Worm (Caenorhabditis elegans): ENCODE data around the gene clec-210.

DNA sequence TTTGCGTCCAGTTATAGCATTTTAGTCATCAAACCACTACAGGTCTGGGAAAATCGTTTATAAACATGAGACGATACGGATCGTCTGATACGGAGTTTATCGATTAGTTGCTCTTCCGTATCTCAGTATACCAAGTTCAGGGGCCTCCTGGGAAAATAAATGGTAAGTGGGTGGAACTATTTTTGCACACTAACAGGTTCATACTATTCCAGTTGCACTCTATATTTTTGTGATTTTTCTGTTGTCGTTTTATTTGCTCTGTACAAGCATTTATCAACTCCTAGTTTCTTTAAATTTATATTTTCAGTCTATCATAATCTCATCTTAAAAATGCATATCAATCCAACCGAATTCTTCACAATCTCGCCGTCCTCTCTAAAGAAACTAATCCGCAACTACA is 3.2 kb upstream of the clec-210 start, which contains the start of gene Y73C8C.3:
- TF ChIP-seq nhr-12 (tag; optimal IDR thresholded peaks at IDR 0.05) (no peak), nhr-76 (tag; optimal IDR thresholded peaks at IDR 0.05) (no peak), nhr-237 (tag; optimal IDR thresholded peaks at IDR 0.05) (no peak), ceh-82 (tag; optimal IDR thresholded peaks at IDR 0.05) (no peak), snpc-4 (tag; optimal IDR thresholded peaks at IDR 0.05) (no peak), unc-39 (tag; optimal IDR thresholded peaks at IDR 0.05) (no peak), elt-1 (tag; optimal IDR thresholded peaks at IDR 0.05) (no peak), eor-1 (tag; optimal IDR thresholded peaks at IDR 0.05) (no peak)

Data from whole organism, L3 larva.